Worm (Caenorhabditis elegans) whole organism, L4 larva: ENCODE results near the gene ugt-49.

Source experiments
- F26F4.8 ChIP-seq: fragments of 200-800 bp; sonication (Bioruptor generic); conservative IDR thresholded peaks from 2 replicates; pipeline ENCODE4 v1.3.6; 2022; ENCODE audit warnings: missing genetic modification characterization, missing compliant biosample characterization
- T20F7.1 ChIP-seq: fragments of 200-800 bp; sonication (Bioruptor generic); optimal IDR thresholded peaks from 2 replicates; lab custom pipeline; 2018; ENCODE audit warnings: mild to moderate bottlenecking, missing genetic modification characterization, missing compliant biosample characterization
- Y48G9A.11 ChIP-seq: fragments of 200-800 bp; sonication (Bioruptor generic); IDR thresholded peaks from 2 replicates; pipeline ENCODE4 v1.3.6; 2022; ENCODE audit warnings: missing genetic modification reagents, missing genetic modification characterization, missing compliant biosample characterization
- Y75B8A.6 ChIP-seq: fragments of 200-800 bp; sonication (Bioruptor generic); IDR thresholded peaks from 2 replicates; pipeline ENCODE4 v1.3.6; 2022; ENCODE audit warnings: missing genetic modification reagents, missing genetic modification characterization, missing compliant biosample characterization
- aha-1 ChIP-seq: fragments of 150-350 bp; peaks from one replicate; lab custom pipeline; 2014; ENCODE audit warnings: missing biosample characterization, missing genetic modification characterization
- ama-1 ChIP-seq: fragments of 150-350 bp; optimal IDR thresholded peaks from 2 replicates; lab custom pipeline; 2014; ENCODE audit warnings: inconsistent platforms, mixed read lengths
- ceh-20 ChIP-seq: fragments of 200-800 bp; sonication (Bioruptor generic); IDR thresholded peaks from 2 replicates; pipeline ENCODE4 v1.3.6; 2022; ENCODE audit warnings: missing genetic modification reagents, missing genetic modification characterization, missing compliant biosample characterization
- ceh-44 ChIP-seq: fragments of 200-800 bp; sonication (Bioruptor generic); IDR thresholded peaks from 2 replicates; pipeline ENCODE4 v1.3.6; 2022; ENCODE audit warnings: missing genetic modification reagents, missing genetic modification characterization, missing compliant biosample characterization
- ceh-82 ChIP-seq: sonication (generic microtip); optimal IDR thresholded peaks from 2 replicates; lab custom pipeline; 2017; ENCODE audit warnings: missing biosample characterization, missing genetic modification characterization
- cey-2 ChIP-seq: sonication (generic microtip); optimal IDR thresholded peaks from 3 replicates; lab custom pipeline; 2017; ENCODE audit warnings: missing genetic modification characterization, mild to moderate bottlenecking, missing compliant biosample characterization, antibody characterized with exemption, borderline replicate concordance; ENCODE audit not compliant: insufficient read depth
- daf-16 ChIP-seq, 3 experiments: sonication (generic microtip); optimal IDR thresholded peaks; 2 replicates each; lab custom pipeline; 2016 to 2017; ENCODE audit warnings: missing genetic modification characterization in 3 of 3, missing genetic modification reagents in 3 of 3, mild to moderate bottlenecking in 2 of 3, missing compliant biosample characterization in 2 of 3, missing biosample characterization in 1 of 3, moderate library complexity in 1 of 3
- dmd-6 ChIP-seq: fragments of 200-800 bp; sonication (Bioruptor generic); IDR thresholded peaks from 2 replicates; pipeline ENCODE4 v1.3.6; 2022; ENCODE audit warnings: missing genetic modification reagents, missing genetic modification characterization, missing compliant biosample characterization
- dmd-8 ChIP-seq: fragments of 200-800 bp; sonication (Bioruptor generic); IDR thresholded peaks from 2 replicates; pipeline ENCODE4 v1.3.6; 2022; ENCODE audit warnings: missing genetic modification characterization, missing compliant biosample characterization
- egl-27 ChIP-seq: sonication (generic microtip); optimal IDR thresholded peaks from 3 replicates; lab custom pipeline; 2017; ENCODE audit warnings: missing biosample characterization, missing genetic modification reagents, missing genetic modification characterization
- hlh-11 ChIP-seq: fragments of 200-800 bp; sonication (Bioruptor generic); optimal IDR thresholded peaks from 2 replicates; lab custom pipeline; 2018; ENCODE audit warnings: mild to moderate bottlenecking, missing genetic modification characterization, missing compliant biosample characterization
- hmg-1.1 ChIP-seq: fragments of 200-800 bp; sonication (Bioruptor generic); IDR thresholded peaks from 2 replicates; pipeline ENCODE4 v1.3.6; 2022; ENCODE audit warnings: missing genetic modification reagents, missing genetic modification characterization, missing compliant biosample characterization
- jun-1 ChIP-seq: fragments of 150-350 bp; optimal IDR thresholded peaks from 2 replicates; lab custom pipeline; 2014; ENCODE audit warnings: missing biosample characterization, missing genetic modification reagents, missing genetic modification characterization
- lin-13 ChIP-seq: fragments of 150-350 bp; optimal IDR thresholded peaks from 2 replicates; lab custom pipeline; 2014; ENCODE audit warnings: missing biosample characterization, missing genetic modification reagents, missing genetic modification characterization
- lin-15B ChIP-seq: fragments of 150-350 bp; sonication (generic microtip); optimal IDR thresholded peaks from 3 replicates; lab custom pipeline; 2014; ENCODE audit warnings: missing biosample characterization, missing genetic modification characterization
- mdl-1 ChIP-seq, 2 experiments: fragments of 150-350 bp in 1 of 2; sonication (generic microtip) in 1 of 2; optimal IDR thresholded peaks; 2 replicates each; lab custom pipeline; 2014 to 2017; ENCODE audit warnings: missing biosample characterization in 2 of 2, missing genetic modification characterization in 2 of 2
- mdt-29 ChIP-seq: fragments of 200-800 bp; sonication (Bioruptor generic); IDR thresholded peaks from 2 replicates; pipeline ENCODE4 v1.3.6; 2022; ENCODE audit warnings: missing genetic modification reagents, missing genetic modification characterization, missing compliant biosample characterization
- mxl-2 ChIP-seq: fragments of 200-800 bp; sonication (Bioruptor generic); conservative IDR thresholded peaks from 2 replicates; pipeline ENCODE4 v1.3.6; 2022; ENCODE audit warnings: missing genetic modification reagents, missing genetic modification characterization, missing compliant biosample characterization
- nhr-237 ChIP-seq: sonication (generic microtip); optimal IDR thresholded peaks from 2 replicates; lab custom pipeline; 2017; ENCODE audit warnings: missing biosample characterization, missing genetic modification characterization
- nhr-28 ChIP-seq: fragments of 150-350 bp; optimal IDR thresholded peaks from 2 replicates; lab custom pipeline; 2014; ENCODE audit warnings: missing biosample characterization, missing genetic modification characterization
- nhr-41 ChIP-seq: fragments of 200-800 bp; sonication (Bioruptor generic); IDR thresholded peaks from 2 replicates; pipeline ENCODE4 v1.3.6; 2022; ENCODE audit warnings: missing genetic modification reagents, missing genetic modification characterization, missing compliant biosample characterization
- nhr-6 ChIP-seq: fragments of 150-350 bp; optimal IDR thresholded peaks from 2 replicates; lab custom pipeline; 2014; ENCODE audit warnings: missing biosample characterization, missing genetic modification characterization
- pha-4 ChIP-seq, 2 experiments: fragments of 150-350 bp in 1 of 2; fragments of 200-800 bp in 1 of 2; sonication (Bioruptor generic) in 1 of 2; IDR thresholded peaks in 1 of 2; optimal IDR thresholded peaks in 1 of 2; 2 replicates each; pipeline versions ENCODE4 v1.3.6 to Lab custom; 2014 to 2022; ENCODE audit warnings: missing genetic modification characterization in 2 of 2, missing genetic modification reagents in 2 of 2, missing biosample characterization in 1 of 2, missing compliant biosample characterization in 1 of 2
- pqm-1 ChIP-seq: sonication (generic microtip); optimal IDR thresholded peaks from 2 replicates; lab custom pipeline; 2017; ENCODE audit warnings: missing biosample characterization, missing genetic modification characterization
- sdz-12 ChIP-seq: fragments of 200-800 bp; sonication (Bioruptor generic); optimal IDR thresholded peaks from 2 replicates; lab custom pipeline; 2018; ENCODE audit warnings: mild to moderate bottlenecking, missing genetic modification characterization, missing compliant biosample characterization
- set-16 ChIP-seq: fragments of 200-800 bp; sonication (Bioruptor generic); IDR thresholded peaks from 2 replicates; pipeline ENCODE4 v1.3.6; 2022; ENCODE audit warnings: missing genetic modification reagents, missing genetic modification characterization, missing compliant biosample characterization
- spr-1 ChIP-seq: sonication (generic microtip); optimal IDR thresholded peaks from 2 replicates; lab custom pipeline; 2016; ENCODE audit warnings: mild to moderate bottlenecking, missing genetic modification characterization, missing compliant biosample characterization
- unc-62 ChIP-seq, 3 experiments: fragments of 150-350 bp in 1 of 3; sonication (generic microtip); optimal IDR thresholded peaks in 2 of 3; peaks in 1 of 3; 1 replicate in 1 of 3; 2 replicates in 2 of 3; lab custom pipeline; 2014 to 2017; ENCODE audit warnings: missing biosample characterization in 3 of 3, missing genetic modification characterization in 3 of 3, missing genetic modification reagents in 3 of 3, missing genotype in 1 of 3
- vab-7 ChIP-seq: fragments of 200-800 bp; sonication (Bioruptor generic); IDR thresholded peaks from 2 replicates; pipeline ENCODE4 v1.3.6; 2022; ENCODE audit warnings: missing genetic modification reagents, missing genetic modification characterization, missing compliant biosample characterization
- zag-1 ChIP-seq: fragments of 150-350 bp; optimal IDR thresholded peaks from 2 replicates; lab custom pipeline; 2014; ENCODE audit warnings: missing biosample characterization, missing genetic modification characterization
- zfp-3 ChIP-seq: fragments of 200-800 bp; sonication (Bioruptor generic); conservative IDR thresholded peaks from 2 replicates; pipeline ENCODE4 v1.3.6; 2022; ENCODE audit warnings: missing genetic modification reagents, missing genetic modification characterization, missing compliant biosample characterization
- zip-11 ChIP-seq: fragments of 200-800 bp; sonication (Bioruptor generic); IDR thresholded peaks from 2 replicates; pipeline ENCODE4 v1.3.6; 2022; ENCODE audit warnings: missing genetic modification characterization, missing compliant biosample characterization

ugt-49 gene

DNA sequence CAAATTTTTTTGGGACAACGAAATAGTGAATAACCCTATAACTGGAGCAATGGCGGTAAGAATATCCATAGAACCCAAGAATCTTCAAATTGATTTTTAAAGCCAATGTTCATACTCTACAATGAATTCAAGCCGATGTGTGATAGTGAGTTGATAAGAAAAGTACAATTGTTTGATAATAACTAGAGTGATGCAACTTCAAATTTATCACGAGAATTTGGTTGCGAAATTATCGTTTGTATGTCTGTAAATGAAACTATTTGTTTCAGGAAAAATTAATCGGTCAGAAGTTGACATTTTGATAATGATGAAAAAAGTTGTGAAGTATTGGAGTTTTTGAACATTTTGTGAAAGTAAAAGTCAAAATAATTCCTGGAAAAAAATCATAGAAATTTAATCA lies 27.2 kb downstream of the ugt-49 start (continued):
- TF ChIP-seq nhr-237 (tag; lab: Kevin White, UChicago) (no peak), egl-27 (tag; lab: Kevin White, UChicago) (no peak), vab-7 (no peak), hlh-11 (peak; percentile 76), dmd-8 (GFP tag; lab: Robert Waterston, UW) (no peak), Y48G9A.11 (GFP tag; lab: Robert Waterston, UW) (no peak), T20F7.1 (GFP tag; lab: Kevin White, UChicago) (no peak), spr-1 (tag; lab: Kevin White, UChicago) (no peak), jun-1 (tag; lab: Kevin White, UChicago) (no peak)

- TF ChIP-seq unc-62 (GFP tag; optimal IDR thresholded peaks at IDR 0.05 in 1 of 2; lab: Kevin White, UChicago) (peak in 1 of 2 experiments; percentile 31), unc-62 (tag; optimal IDR thresholded peaks at IDR 0.05; lab: Kevin White, UChicago) (no peak), set-16 (GFP tag; lab: Robert Waterston, UW) (no peak)
Measured at ce11 chrV:10402804-10403203, 30.7 kb downstream of the ugt-49 start, which contains the start of gene F15H10.8. TSS of gene F15H10.8 (minus strand) at chrV:10402904.

DNA sequence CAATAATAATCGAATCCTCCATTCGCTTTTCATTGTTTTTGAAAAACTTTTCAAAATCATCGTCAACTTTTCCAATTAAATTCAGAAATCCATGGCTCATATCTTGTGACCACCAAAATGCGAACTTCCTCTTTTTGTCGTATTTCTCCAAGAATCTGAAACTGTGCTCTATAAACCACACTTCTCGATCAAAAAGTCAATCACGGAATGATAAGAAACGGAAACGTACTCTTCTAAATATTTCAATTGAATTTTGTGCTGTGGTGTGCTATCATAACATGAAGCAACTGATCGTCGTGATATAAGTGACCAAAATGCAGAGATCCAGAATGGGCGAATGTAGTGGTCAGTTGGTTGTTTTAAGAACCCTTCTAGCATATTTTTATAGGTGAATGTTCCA lies 32.6 kb downstream of the ugt-49 start:
- TF ChIP-seq jun-1 (tag; lab: Kevin White, UChicago) (no peak), F26F4.8 (GFP tag; lab: Robert Waterston, UW) (no peak), vab-7 (no peak), aha-1 (peak; percentile 43), dmd-6 (GFP tag; lab: Robert Waterston, UW) (peak; percentile 61), cey-2 (tag; lab: Kevin White, UChicago) (no peak), ama-1 (no peak), nhr-28 (tag; lab: Kevin White, UChicago) (peak; percentile 58), zfp-3 (no peak), pqm-1 (peak; percentile 46), lin-13 (no peak), mdl-1 (tag; optimal IDR thresholded peaks at IDR 0.05; lab: Kevin White, UChicago) (no peak), nhr-6 (tag; lab: Kevin White, UChicago) (no peak), hmg-1.1 (GFP tag; lab: Robert Waterston, UW) (no peak), zip-11 (GFP tag; lab: Robert Waterston, UW) (no peak), nhr-41 (GFP tag; lab: Robert Waterston, UW) (no peak), ceh-20 (no peak)
- TF ChIP-seq, all 104 proteins: peak for 4

- TF ChIP-seq sdz-12 (no peak), spr-1 (tag; lab: Kevin White, UChicago) (no peak), mxl-2 (no peak), zag-1 (tag; lab: Kevin White, UChicago) (no peak), ceh-44 (no peak), ceh-82 (tag; lab: Kevin White, UChicago) (no peak), Y75B8A.6 (no peak), mdt-29 (no peak), pha-4 (GFP tag; IDR thresholded peaks at IDR 0.05; lab: Robert Waterston, UW) (no peak), pha-4 (tag; optimal IDR thresholded peaks at IDR 0.05; lab: Kevin White, UChicago) (no peak), daf-16 (GFP tag; optimal IDR thresholded peaks at IDR 0.05; lab: Kevin White, UChicago) (no peak), daf-16 (tag; optimal IDR thresholded peaks at IDR 0.05; lab: Kevin White, UChicago) (no peak), lin-15B (tag; lab: Kevin White, UChicago) (no peak), F26F4.8 (GFP tag; lab: Robert Waterston, UW) (no peak)
Measured at ce11 chrV:10406313-10406712, 34.2 kb downstream of the ugt-49 start, which contains the start of gene F15H10.7. TSS of gene F15H10.7 (minus strand) at chrV:10406413.
